Fruit fly (Drosophila melanogaster) whole organism, prepupa: Measurements from ENCODE around the gene dock.

ENCODE experiments used
- Blimp-1 ChIP-seq: fragments of 200-800 bp; sonication (Bioruptor generic); optimal IDR thresholded peaks from 3 replicates; lab custom pipeline; 2017; ENCODE audit warnings: missing biosample characterization, missing genetic modification characterization, mild to moderate bottlenecking, moderate library complexity, missing genetic modification reagents
- CG10631 ChIP-seq: fragments of 200-800 bp; sonication (Bioruptor generic); optimal IDR thresholded peaks from 2 replicates; lab custom pipeline; 2016; ENCODE audit warnings: missing biosample characterization, missing genetic modification characterization
- CG11294 ChIP-seq: fragments of 200-800 bp; sonication (Bioruptor generic); IDR thresholded peaks from 2 replicates; pipeline ENCODE4 v1.3.6; 2022; ENCODE audit warnings: missing biosample characterization, missing genetic modification characterization
- CG11762 ChIP-seq: fragments of 200-800 bp; sonication (Bioruptor generic); optimal IDR thresholded peaks from 3 replicates; lab custom pipeline; 2016; ENCODE audit warnings: missing biosample characterization, missing genetic modification characterization; ENCODE audit not compliant: insufficient read depth
- CG11902 ChIP-seq: fragments of 200-800 bp; sonication (Bioruptor generic); optimal IDR thresholded peaks from 3 replicates; lab custom pipeline; 2016; ENCODE audit warnings: missing biosample characterization, missing genetic modification characterization
- CG15336 ChIP-seq: fragments of 200-800 bp; sonication (Bioruptor generic); IDR thresholded peaks from 2 replicates; pipeline ENCODE4 v1.3.6; 2022; ENCODE audit warnings: missing biosample characterization, missing genetic modification characterization
- CG1621 ChIP-seq: fragments of 200-800 bp; sonication (Bioruptor generic); optimal IDR thresholded peaks from 3 replicates; lab custom pipeline; 2018; ENCODE audit warnings: missing biosample characterization, mild to moderate bottlenecking, missing genetic modification characterization
- CG16779 ChIP-seq: fragments of 200-800 bp; sonication (Bioruptor generic); optimal IDR thresholded peaks from 3 replicates; lab custom pipeline; 2017; ENCODE audit warnings: missing biosample characterization, mild to moderate bottlenecking, missing genetic modification characterization
- CG3032 ChIP-seq: fragments of 200-800 bp; optimal IDR thresholded peaks from 2 replicates; lab custom pipeline; 2019; ENCODE audit warnings: missing biosample characterization, mild to moderate bottlenecking, missing genetic modification characterization, moderate library complexity
- CG31627 ChIP-seq: fragments of 200-800 bp; sonication (Bioruptor generic); optimal IDR thresholded peaks from 3 replicates; lab custom pipeline; 2016; ENCODE audit warnings: missing biosample characterization, missing genetic modification characterization
- CG32006 ChIP-seq: fragments of 200-800 bp; sonication (Bioruptor generic); optimal IDR thresholded peaks from 3 replicates; lab custom pipeline; 2017; ENCODE audit warnings: missing biosample characterization, mild to moderate bottlenecking, missing genetic modification characterization
- CG4318 ChIP-seq: fragments of 200-800 bp; sonication (Bioruptor generic); optimal IDR thresholded peaks from 3 replicates; lab custom pipeline; 2017; ENCODE audit warnings: missing biosample characterization, mild to moderate bottlenecking, missing genetic modification characterization
- CG6792 ChIP-seq: fragments of 200-800 bp; sonication (Bioruptor generic); optimal IDR thresholded peaks from 3 replicates; lab custom pipeline; 2016; ENCODE audit warnings: missing biosample characterization, missing genetic modification characterization
- CG7368 ChIP-seq: fragments of 200-800 bp; sonication (Bioruptor generic); optimal IDR thresholded peaks from 3 replicates; lab custom pipeline; 2016; ENCODE audit warnings: missing biosample characterization, missing genetic modification characterization
- CG8119 ChIP-seq: fragments of 200-800 bp; sonication (Bioruptor generic); IDR thresholded peaks from 3 replicates; pipeline ENCODE4 v1.3.6; 2022; ENCODE audit warnings: missing biosample characterization, missing genetic modification characterization
- CG8319 ChIP-seq: fragments of 200-800 bp; sonication (Bioruptor generic); optimal IDR thresholded peaks from 3 replicates; lab custom pipeline; 2016; ENCODE audit warnings: missing biosample characterization, missing genetic modification characterization
- CG9139 ChIP-seq: fragments of 200-800 bp; sonication (Bioruptor generic); optimal IDR thresholded peaks from 3 replicates; lab custom pipeline; 2017; ENCODE audit warnings: missing biosample characterization, mild to moderate bottlenecking, missing genetic modification characterization
- Eip75B ChIP-seq: fragments of 200-800 bp; sonication (Bioruptor generic); optimal IDR thresholded peaks from 3 replicates; lab custom pipeline; 2016; ENCODE audit warnings: missing biosample characterization, missing genetic modification characterization
- Eip93F ChIP-seq: fragments of 200-800 bp; sonication (Bioruptor generic); optimal IDR thresholded peaks from 2 replicates; lab custom pipeline; 2016; ENCODE audit warnings: missing biosample characterization, mild to moderate bottlenecking, missing genetic modification characterization
- Ets21C ChIP-seq: fragments of 200-800 bp; sonication (Bioruptor generic); optimal IDR thresholded peaks from 3 replicates; lab custom pipeline; 2016; ENCODE audit warnings: missing biosample characterization, missing genetic modification characterization
- Gug ChIP-seq: fragments of 200-800 bp; sonication (Bioruptor generic); IDR thresholded peaks from 2 replicates; pipeline ENCODE4 v1.3.6; 2022; ENCODE audit warnings: missing biosample characterization, missing genetic modification characterization
- Hr4 ChIP-seq: fragments of 200-800 bp; sonication (Bioruptor generic); optimal IDR thresholded peaks from 3 replicates; lab custom pipeline; 2016; ENCODE audit warnings: missing biosample characterization, missing genetic modification characterization
- Lpt ChIP-seq: fragments of 200-800 bp; sonication (Bioruptor generic); optimal IDR thresholded peaks from 3 replicates; lab custom pipeline; 2016; ENCODE audit warnings: missing biosample characterization, missing genetic modification characterization
- Met ChIP-seq: fragments of 200-800 bp; sonication (Bioruptor generic); optimal IDR thresholded peaks from 3 replicates; lab custom pipeline; 2016; ENCODE audit warnings: missing biosample characterization, missing genetic modification characterization
- Smox ChIP-seq: fragments of 200-800 bp; sonication (Bioruptor generic); optimal IDR thresholded peaks from 3 replicates; lab custom pipeline; 2016; ENCODE audit warnings: missing biosample characterization, missing genetic modification characterization
- Sox14 ChIP-seq: fragments of 200-800 bp; sonication (Bioruptor generic); optimal IDR thresholded peaks from 3 replicates; lab custom pipeline; 2016; ENCODE audit warnings: missing biosample characterization, missing genetic modification characterization
- achi ChIP-seq: fragments of 200-800 bp; sonication (Bioruptor generic); optimal IDR thresholded peaks from 3 replicates; lab custom pipeline; 2016; ENCODE audit warnings: missing biosample characterization, missing genetic modification characterization
- acj6 ChIP-seq: fragments of 200-800 bp; sonication (Bioruptor generic); optimal IDR thresholded peaks from 3 replicates; lab custom pipeline; 2016; ENCODE audit warnings: missing biosample characterization, missing genetic modification characterization
- dac ChIP-seq: fragments of 200-800 bp; sonication (Bioruptor generic); optimal IDR thresholded peaks from 2 replicates; lab custom pipeline; 2017; ENCODE audit warnings: missing biosample characterization, mild to moderate bottlenecking, missing genetic modification characterization
- dsx ChIP-seq: fragments of 200-800 bp; optimal IDR thresholded peaks from 3 replicates; lab custom pipeline; 2019; ENCODE audit warnings: missing biosample characterization, mild to moderate bottlenecking, missing genetic modification characterization, moderate library complexity; ENCODE audit not compliant: poor library complexity, severe bottlenecking
- esn ChIP-seq: fragments of 200-800 bp; sonication (Bioruptor generic); optimal IDR thresholded peaks from 2 replicates; lab custom pipeline; 2016; ENCODE audit warnings: missing biosample characterization, mild to moderate bottlenecking, missing genetic modification characterization, moderate library complexity
- fd59A ChIP-seq: fragments of 200-800 bp; sonication (Bioruptor generic); optimal IDR thresholded peaks from 2 replicates; lab custom pipeline; 2017; ENCODE audit warnings: missing biosample characterization, mild to moderate bottlenecking, missing genetic modification characterization, missing genetic modification reagents
- fd85E ChIP-seq: fragments of 200-800 bp; sonication (Bioruptor generic); optimal IDR thresholded peaks from 3 replicates; lab custom pipeline; 2016; ENCODE audit warnings: missing biosample characterization, missing genetic modification characterization
- lz ChIP-seq: fragments of 200-800 bp; sonication (Bioruptor generic); optimal IDR thresholded peaks from 3 replicates; lab custom pipeline; 2016; ENCODE audit warnings: missing biosample characterization, missing genetic modification characterization
- net ChIP-seq: fragments of 200-800 bp; sonication (Bioruptor generic); optimal IDR thresholded peaks from 3 replicates; lab custom pipeline; 2016; ENCODE audit warnings: missing biosample characterization, missing genetic modification characterization
- pdm3 ChIP-seq: fragments of 200-800 bp; sonication (Bioruptor generic); optimal IDR thresholded peaks from 3 replicates; lab custom pipeline; 2016; ENCODE audit warnings: missing biosample characterization, missing genetic modification characterization
- spab ChIP-seq: fragments of 200-800 bp; sonication (Bioruptor generic); optimal IDR thresholded peaks from 2 replicates; lab custom pipeline; 2017; ENCODE audit warnings: missing biosample characterization, mild to moderate bottlenecking, missing genetic modification characterization, missing genetic modification reagents
- ss ChIP-seq, 2 experiments: fragments of 200-800 bp; sonication (Bioruptor generic); optimal IDR thresholded peaks; 2 replicates in 1 of 2; 3 replicates in 1 of 2; lab custom pipeline; 2017 to 2018; ENCODE audit warnings: mild to moderate bottlenecking in 2 of 2, missing biosample characterization in 2 of 2, missing genetic modification characterization in 2 of 2, moderate library complexity in 1 of 2
- svp ChIP-seq: fragments of 200-800 bp; sonication (Bioruptor generic); peaks from one replicate; lab custom pipeline; 2016; ENCODE audit warnings: missing biosample characterization, missing genetic modification characterization
- vri ChIP-seq: fragments of 200-800 bp; sonication (Bioruptor generic); optimal IDR thresholded peaks from 3 replicates; lab custom pipeline; 2016; ENCODE audit warnings: missing biosample characterization, mild to moderate bottlenecking, missing genetic modification characterization

dock gene

DNA sequence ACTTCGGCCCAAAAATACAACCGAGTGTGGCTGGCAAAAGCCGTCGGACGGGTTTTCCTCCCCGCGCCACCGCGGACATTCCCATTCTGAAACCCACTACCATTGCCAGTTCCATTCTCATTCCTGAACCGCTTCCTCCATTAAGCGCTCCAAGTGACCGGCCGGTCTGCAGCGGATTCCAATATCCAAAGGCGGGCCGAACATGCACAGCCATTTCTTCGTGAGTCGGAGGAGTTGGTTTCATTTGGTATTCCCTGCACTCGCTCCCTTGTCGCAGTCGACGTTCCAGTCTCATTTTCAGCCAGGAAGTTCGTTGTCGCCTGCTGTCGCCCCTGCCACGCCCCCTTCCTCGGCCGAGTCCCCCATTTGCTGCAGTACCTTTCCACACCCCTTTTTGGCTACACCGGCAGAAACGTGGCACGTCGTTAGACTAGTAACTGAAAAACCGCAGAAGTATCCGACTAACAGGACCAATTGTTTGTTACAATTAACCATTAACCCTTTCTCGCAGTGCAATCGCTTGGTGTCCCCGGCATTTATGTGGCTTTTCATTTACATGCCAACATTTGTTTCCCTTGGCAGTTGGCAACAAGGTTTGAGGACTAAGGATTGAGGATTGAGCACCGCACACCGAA lies 22.3 kb downstream of the dock start (continued):
- TF ChIP-seq dsx (GFP tag; lab: Kevin White, UChicago) (peak; percentile 74), CG11902 (GFP tag; lab: Kevin White, UChicago) (peak; percentile 61), CG4318 (GFP tag; lab: Kevin White, UChicago) (no peak), CG31627 (peak; percentile 87), vri (GFP tag; lab: Kevin White, UChicago) (peak; percentile 88), CG16779 (peak; percentile 31), CG3032 (tag; lab: Kevin White, UChicago) (peak; percentile 69), Ets21C (GFP tag; lab: Kevin White, UChicago) (peak; percentile 78), esn (GFP tag; lab: Kevin White, UChicago) (peak; percentile 92), net (peak; percentile 64), Met (peak; percentile 90), Eip75B (GFP tag; lab: Kevin White, UChicago) (peak; percentile 86), CG8319 (peak; percentile 44), Hr4 (GFP tag; lab: Kevin White, UChicago) (peak; percentile 49), Sox14 (peak; percentile 83), lz (peak; percentile 88), spab (GFP tag; lab: Kevin White, UChicago) (peak; percentile 67), CG9139 (GFP tag; lab: Kevin White, UChicago) (peak; percentile 16), CG6792 (GFP tag; lab: Kevin White, UChicago) (peak; percentile 82), Smox (GFP tag; lab: Kevin White, UChicago) (peak; percentile 82), Blimp-1 (GFP tag; lab: Kevin White, UChicago) (peak; percentile 63), CG10631 (GFP tag; lab: Kevin White, UChicago) (peak; percentile 81), CG11762 (GFP tag; lab: Kevin White, UChicago) (peak; percentile 47), dac (GFP tag; lab: Kevin White, UChicago) (peak; percentile 40), pdm3 (peak; percentile 79)

DNA sequence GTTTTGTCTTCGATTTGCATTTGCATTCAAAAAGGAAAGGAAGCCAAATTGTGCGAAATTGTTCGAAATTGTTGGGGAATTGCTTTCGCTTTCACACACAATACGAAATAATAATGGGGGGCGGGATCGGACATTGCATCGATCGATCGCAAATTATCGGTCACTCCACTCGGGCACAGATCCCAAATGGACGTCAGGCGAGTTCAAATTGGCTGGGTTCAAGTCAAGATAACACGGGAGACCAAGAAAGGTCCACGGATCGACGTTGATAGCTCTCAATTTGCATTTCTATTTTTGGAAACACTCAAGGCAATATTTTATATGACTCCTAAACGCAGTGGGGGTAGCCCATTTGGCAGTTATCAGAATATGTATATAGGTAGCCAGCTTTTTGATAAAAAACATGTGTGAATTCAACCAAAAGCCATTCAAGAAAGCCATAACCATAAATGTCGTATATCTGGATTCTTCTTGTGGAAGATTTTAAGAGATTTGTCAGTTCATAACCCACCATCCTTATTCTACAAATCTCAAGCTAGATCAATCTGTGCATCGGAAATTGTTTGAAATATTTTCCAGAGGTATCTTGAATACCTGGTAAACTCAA lies 23.5 kb downstream of the dock start:
- TF ChIP-seq CG8119 (GFP tag; lab: Robert Waterston, UW) (no peak), ss (GFP tag; optimal IDR thresholded peaks at IDR 0.05; lab: Kevin White, UChicago) (no peak), Eip93F (GFP tag; lab: Kevin White, UChicago) (peak; percentile 32), CG10631 (GFP tag; lab: Kevin White, UChicago) (no peak), svp (GFP tag; lab: Kevin White, UChicago) (peak; percentile 99)

DNA sequence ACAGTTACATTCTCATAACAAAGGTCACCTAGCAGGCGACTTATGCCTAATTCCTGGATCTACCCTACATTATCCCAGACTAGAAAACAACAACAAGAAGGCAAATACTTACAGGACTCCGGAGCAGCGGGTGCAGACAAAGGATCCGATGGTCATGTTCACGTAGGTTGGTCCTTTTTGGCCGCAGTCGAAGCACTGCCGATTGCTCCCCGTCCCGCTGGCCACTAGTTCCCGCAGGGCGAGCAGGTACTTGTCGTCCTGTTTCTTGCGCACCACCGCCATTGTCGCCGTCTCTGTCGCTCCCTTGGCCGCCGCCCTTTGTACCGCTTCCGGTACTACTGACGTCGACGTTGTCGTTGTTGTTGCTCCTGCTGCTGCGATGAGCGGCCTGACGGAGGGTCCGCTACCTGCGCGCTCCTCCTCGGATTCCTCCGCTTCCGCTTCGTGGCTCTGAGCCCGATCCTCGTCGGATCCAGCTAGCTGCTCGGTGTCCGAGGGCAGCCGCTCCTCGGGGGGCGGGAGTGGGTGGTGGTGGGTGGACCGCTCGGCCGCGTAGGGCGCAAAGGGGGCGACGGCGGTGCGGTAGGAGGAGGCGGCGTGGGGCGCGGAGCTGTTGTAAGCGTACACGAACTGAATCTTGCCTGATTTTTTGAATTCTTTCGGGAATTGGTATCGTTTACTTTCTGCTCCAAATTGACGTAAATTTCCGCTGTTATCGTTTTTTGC lies 24.2 kb downstream of the dock start:
- no peak for TF ChIP-seq ss (GFP tag; optimal IDR thresholded peaks at IDR 0.05; lab: Kevin White, UChicago)
- TF ChIP-seq dsx (GFP tag; lab: Kevin White, UChicago) = no peak
- TF ChIP-seq Hr4 (GFP tag; lab: Kevin White, UChicago) = no peak
- no peak for TF ChIP-seq CG1621
- TF ChIP-seq spab (GFP tag; lab: Kevin White, UChicago) = no peak
- TF ChIP-seq Sox14 = no peak
- TF ChIP-seq CG4318 (GFP tag; lab: Kevin White, UChicago) = no peak
- TF ChIP-seq net = no peak
- TF ChIP-seq CG15336 (GFP tag; lab: Robert Waterston, UW) = no peak

DNA sequence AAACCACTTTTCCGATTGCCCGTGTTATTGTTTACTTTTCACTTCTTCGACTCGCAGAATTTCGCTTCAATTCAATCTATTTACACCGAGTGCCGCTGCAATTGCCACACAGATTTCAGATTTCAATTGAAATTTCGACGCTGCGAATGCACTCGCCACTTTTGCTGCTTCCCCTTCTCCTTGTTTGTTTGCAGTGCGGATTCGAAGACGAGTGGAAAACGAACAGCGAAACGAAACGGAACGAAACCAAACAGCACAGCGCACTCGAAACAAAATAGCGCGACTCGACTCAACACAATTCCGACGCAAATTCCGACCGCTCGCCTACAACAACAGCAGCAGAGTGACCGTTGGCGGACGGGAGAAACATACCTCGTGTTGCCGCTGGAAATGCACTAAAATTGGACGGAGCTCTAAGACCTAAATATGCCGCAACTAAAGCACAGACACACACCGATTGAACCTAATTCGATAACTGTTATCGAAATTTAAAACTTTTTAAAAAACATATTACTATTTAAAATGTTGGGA lies 25.0 kb downstream of the dock start, which contains the start of gene drongo:
drongo (minus strand) TSS at position 345 of the 531 bp plus-strand sequence.
- TF ChIP-seq Sox14 = peak; percentile 60
- peak; percentile 21 for TF ChIP-seq net
- TF ChIP-seq CG6792 (GFP tag; lab: Kevin White, UChicago) = no peak
- no peak for TF ChIP-seq CG8319
- no peak for TF ChIP-seq fd59A
- peak; percentile 86 for TF ChIP-seq svp (GFP tag; lab: Kevin White, UChicago)
- TF ChIP-seq CG32006 (GFP tag; lab: Kevin White, UChicago) = no peak
- no peak for TF ChIP-seq CG4318 (GFP tag; lab: Kevin White, UChicago)
- no peak for TF ChIP-seq CG7368 (GFP tag; lab: Kevin White, UChicago)
- peak; percentile 40 for TF ChIP-seq Lpt (GFP tag; lab: Kevin White, UChicago)
- TF ChIP-seq acj6 (GFP tag; lab: Kevin White, UChicago) = no peak
- no peak for TF ChIP-seq spab (GFP tag; lab: Kevin White, UChicago)
- TF ChIP-seq fd85E (GFP tag; lab: Kevin White, UChicago) = no peak
- TF ChIP-seq esn (GFP tag; lab: Kevin White, UChicago) = peak; percentile 49
- peak; percentile 61 for TF ChIP-seq vri (GFP tag; lab: Kevin White, UChicago)
- peak; percentile 58 for TF ChIP-seq dsx (GFP tag; lab: Kevin White, UChicago)
- TF ChIP-seq Eip75B (GFP tag; lab: Kevin White, UChicago) = no peak
- no peak for TF ChIP-seq achi
- no peak for TF ChIP-seq CG11294 (GFP tag; lab: Robert Waterston, UW)
- no peak for TF ChIP-seq dac (GFP tag; lab: Kevin White, UChicago)
- TF ChIP-seq Gug (GFP tag; lab: Robert Waterston, UW) = no peak
